Fruit fly (Drosophila melanogaster): ENCODE results near the gene vanin-like.

Gene vanin-like

dm6 chrX:6224225-6225190 lies 22.1 kb upstream of the vanin-like start, which contains the start of gene sqh (continued):
- TF ChIP-seq lilli (GFP tag; optimal IDR thresholded peaks at IDR 0.05) (peak; percentile 85), NFAT (GFP tag; IDR thresholded peaks at IDR 0.05) (peak; percentile 84), CG6813 (GFP tag; optimal IDR thresholded peaks at IDR 0.05) (peak; percentile 82), CG12942 (GFP tag; optimal IDR thresholded peaks at IDR 0.05) (peak; percentile 78), HHEX (GFP tag; optimal IDR thresholded peaks at IDR 0.05) (peak; percentile 84), CG10431 (GFP tag; optimal IDR thresholded peaks at IDR 0.05) (peak; percentile 75), CkIIα-i1 (GFP tag; IDR thresholded peaks at IDR 0.05) (no peak), vnd (GFP tag; IDR thresholded peaks at IDR 0.05; ENCODE audit: partially characterized antibody) (no peak), CG9609 (GFP tag; optimal IDR thresholded peaks at IDR 0.05) (no peak), CG42726 (GFP tag; IDR thresholded peaks at IDR 0.05; ENCODE audit: partially characterized antibody) (no peak), CG10267 (tag; optimal IDR thresholded peaks at IDR 0.05) (peak; percentile 64), her (GFP tag; optimal IDR thresholded peaks at IDR 0.05) (no peak), bsh (GFP tag; optimal IDR thresholded peaks at IDR 0.05) (peak; percentile 72 to 86), CG10565 (GFP tag; optimal IDR thresholded peaks at IDR 0.05) (no peak), Fer2 (tag; optimal IDR thresholded peaks at IDR 0.05) (peak; percentile 78), Gug (GFP tag; IDR thresholded peaks at IDR 0.05) (peak; percentile 91), HmgD (GFP tag; optimal IDR thresholded peaks at IDR 0.05) (no peak), D (optimal IDR thresholded peaks at IDR 0.05) (no peak), D (GFP tag; optimal IDR thresholded peaks at IDR 0.05) (peak; percentile 82), CG12219 (GFP tag; optimal IDR thresholded peaks at IDR 0.05) (peak; percentile 81), zen (tag; optimal IDR thresholded peaks at IDR 0.05) (peak; percentile 70), CG17802 (tag; optimal IDR thresholded peaks at IDR 0.05) (peak; percentile 38), CG33557 (GFP tag; optimal IDR thresholded peaks at IDR 0.05) (peak; percentile 82), HLH4C (GFP tag; IDR thresholded peaks at IDR 0.05; ENCODE audit: partially characterized antibody) (no peak), CG11398 (GFP tag; optimal IDR thresholded peaks at IDR 0.05) (no peak), ash1 (GFP tag; optimal IDR thresholded peaks at IDR 0.05) (no peak), gro (GFP tag; optimal IDR thresholded peaks at IDR 0.05) (no peak), Chrac-16 (GFP tag; optimal IDR thresholded peaks at IDR 0.05) (peak; percentile 82), sisA (GFP tag; IDR thresholded peaks at IDR 0.05) (peak; percentile 84), ase (GFP tag; IDR thresholded peaks at IDR 0.05) (peak; percentile 80), emc (GFP tag; optimal IDR thresholded peaks at IDR 0.05) (no peak), HmgZ (tag; optimal IDR thresholded peaks at IDR 0.05) (peak; percentile 89), GATAe (GFP tag; conservative IDR thresholded peaks at IDR 0.05) (peak; percentile 83), Bgb (GFP tag; IDR thresholded peaks at IDR 0.05; ENCODE audit: partially characterized antibody) (peak; percentile 43; the same call in 1 of the 2 replicates), jumu (GFP tag; optimal IDR thresholded peaks at IDR 0.05) (no peak), CG7556 (GFP tag; optimal IDR thresholded peaks at IDR 0.05) (peak; percentile 90), CG10147 (GFP tag; optimal IDR thresholded peaks at IDR 0.05) (peak; percentile 74), ro (GFP tag; IDR thresholded peaks at IDR 0.05) (peak; percentile 74), CG6683 (GFP tag; optimal IDR thresholded peaks at IDR 0.05) (peak; percentile 81), CG3995 (GFP tag; optimal IDR thresholded peaks at IDR 0.05) (peak; percentile 10), Hsf (GFP tag; optimal IDR thresholded peaks at IDR 0.05) (peak; percentile 76), CG13296 (GFP tag; optimal IDR thresholded peaks at IDR 0.05) (peak; percentile 91), CG3065 (GFP tag; optimal IDR thresholded peaks at IDR 0.05) (peak; percentile 12), Pdp1 (GFP tag; optimal IDR thresholded peaks at IDR 0.05) (peak; percentile 40 to 56), CG4730 (GFP tag; IDR thresholded peaks at IDR 0.05) (peak; percentile 84), luna (GFP tag; optimal IDR thresholded peaks at IDR 0.05) (no peak), CG4617 (GFP tag; optimal IDR thresholded peaks at IDR 0.05; ENCODE audit: borderline replicate concordance) (peak; percentile 26), CG12299 (tag; optimal IDR thresholded peaks at IDR 0.05) (peak; percentile 82)
